Fruit fly (Drosophila melanogaster) whole organism, wandering third instar larva: Measurements from ENCODE around the gene CG12729.

ENCODE experiments used
- Abd-B ChIP-seq: fragments of >200 bp; optimal IDR thresholded peaks from 2 replicates; lab custom pipeline; 2017; ENCODE audit warnings: missing biosample characterization, missing genetic modification characterization
- CG32264 ChIP-seq: fragments of 200-800 bp; sonication (Bioruptor generic); optimal IDR thresholded peaks from 2 replicates; lab custom pipeline; 2016; ENCODE audit warnings: missing biosample characterization, missing genetic modification characterization
- CG9705 ChIP-seq: fragments of 200-800 bp; sonication (Bioruptor generic); optimal IDR thresholded peaks from 2 replicates; lab custom pipeline; 2018; ENCODE audit warnings: missing biosample characterization, mild to moderate bottlenecking, missing genetic modification characterization
- CrebA ChIP-seq: fragments of 200-800 bp; sonication (Bioruptor generic); optimal IDR thresholded peaks from 2 replicates; lab custom pipeline; 2016; ENCODE audit warnings: missing biosample characterization, mild to moderate bottlenecking, missing genetic modification characterization, borderline replicate concordance
- Dfd ChIP-seq: fragments of >200 bp; optimal IDR thresholded peaks from 2 replicates; lab custom pipeline; 2017; ENCODE audit warnings: missing biosample characterization, missing genetic modification characterization
- Dif ChIP-seq: fragments of 200-275, 200-300 bp; sonication (Bioruptor generic); optimal IDR thresholded peaks from 2 replicates; lab custom pipeline; 2018; ENCODE audit warnings: missing biosample characterization, missing genetic modification characterization; ENCODE audit not compliant: partially characterized antibody
- GATAd ChIP-seq: sonication (Bioruptor generic); optimal IDR thresholded peaks from 2 replicates; lab custom pipeline; 2016; ENCODE audit warnings: missing biosample characterization, missing genetic modification characterization
- HLH106 ChIP-seq: fragments of 200-800 bp; optimal IDR thresholded peaks from 3 replicates; lab custom pipeline; 2019; ENCODE audit warnings: missing biosample characterization, mild to moderate bottlenecking, missing genetic modification characterization, moderate library complexity
- Hnf4 ChIP-seq: fragments of 200-800 bp; sonication (Bioruptor generic); optimal IDR thresholded peaks from 2 replicates; lab custom pipeline; 2016; ENCODE audit warnings: missing biosample characterization, mild to moderate bottlenecking, missing genetic modification characterization
- Hr78 ChIP-seq: fragments of >200 bp; optimal IDR thresholded peaks from 2 replicates; lab custom pipeline; 2017; ENCODE audit warnings: missing biosample characterization, missing genetic modification characterization
- Hr83 ChIP-seq: fragments of 200-300 bp; sonication (Bioruptor generic); optimal IDR thresholded peaks from 2 replicates; lab custom pipeline; 2016; ENCODE audit warnings: missing biosample characterization, mild to moderate bottlenecking, missing genetic modification characterization, moderate library complexity; ENCODE audit not compliant: poor library complexity, severe bottlenecking
- Jra ChIP-seq: sonication (Bioruptor generic); optimal IDR thresholded peaks from 2 replicates; lab custom pipeline; 2016; ENCODE audit warnings: missing biosample characterization, missing genetic modification characterization
- Mio ChIP-seq: sonication (Bioruptor generic); optimal IDR thresholded peaks from 2 replicates; lab custom pipeline; 2016; ENCODE audit warnings: missing biosample characterization, missing genetic modification characterization
- Myc ChIP-seq: fragments of >200 bp; optimal IDR thresholded peaks from 2 replicates; lab custom pipeline; 2017
- N ChIP-seq: fragments of >200 bp; optimal IDR thresholded peaks from 2 replicates; lab custom pipeline; 2018; ENCODE audit warnings: missing biosample characterization, missing external identifiers, missing genetic modification characterization
- OdsH ChIP-seq: fragments of 200-800 bp; sonication (Bioruptor generic); optimal IDR thresholded peaks from 2 replicates; lab custom pipeline; 2016; ENCODE audit warnings: missing biosample characterization, mild to moderate bottlenecking, missing genetic modification characterization
- Rel ChIP-seq, 2 experiments: fragments of 200-800 bp; sonication (Bioruptor generic) in 1 of 2; optimal IDR thresholded peaks; 2 replicates in 1 of 2; 3 replicates in 1 of 2; lab custom pipeline; 2016 to 2019; ENCODE audit warnings: mild to moderate bottlenecking in 2 of 2, missing biosample characterization in 2 of 2, missing genetic modification characterization in 2 of 2, moderate library complexity in 1 of 2
- Sp1 ChIP-seq: fragments of 200-800 bp; sonication (Bioruptor generic); optimal IDR thresholded peaks from 3 replicates; lab custom pipeline; 2019; ENCODE audit warnings: missing biosample characterization, mild to moderate bottlenecking, missing genetic modification characterization, moderate library complexity
- Vsx2 ChIP-seq: fragments of 200-300, 225-300 bp; sonication (Bioruptor generic); optimal IDR thresholded peaks from 2 replicates; lab custom pipeline; 2018; ENCODE audit warnings: missing biosample characterization, missing genetic modification characterization; ENCODE audit not compliant: partially characterized antibody
- br ChIP-seq: fragments of 200-800 bp; sonication (Bioruptor generic); optimal IDR thresholded peaks from 2 replicates; lab custom pipeline; 2016; ENCODE audit warnings: missing biosample characterization, missing genetic modification characterization
- brk ChIP-seq: fragments of 200-800 bp; sonication (Bioruptor generic); optimal IDR thresholded peaks from 2 replicates; lab custom pipeline; 2016; ENCODE audit warnings: missing biosample characterization, mild to moderate bottlenecking, missing genetic modification characterization
- dl ChIP-seq, 2 experiments: fragments of 175-275, 200-275 bp in 1 of 2; fragments of 200-275 bp in 1 of 2; sonication (Bioruptor generic); optimal IDR thresholded peaks; lab custom pipeline; 2018; ENCODE audit warnings: mild to moderate bottlenecking in 2 of 2, missing biosample characterization in 2 of 2, missing genetic modification characterization in 2 of 2, moderate library complexity in 2 of 2; ENCODE audit not compliant: partially characterized antibody in 2 of 2, insufficient read depth in 1 of 2
- dmrt93B ChIP-seq: fragments of 200-800 bp; sonication (Bioruptor generic); optimal IDR thresholded peaks from 2 replicates; lab custom pipeline; 2018; ENCODE audit warnings: missing biosample characterization, mild to moderate bottlenecking, missing genetic modification characterization
- dsf ChIP-seq: sonication (Bioruptor generic); optimal IDR thresholded peaks from 2 replicates; lab custom pipeline; 2016; ENCODE audit warnings: missing biosample characterization, missing genetic modification characterization, borderline replicate concordance
- ey ChIP-seq: fragments of 200-800 bp; sonication (Bioruptor generic); optimal IDR thresholded peaks from 2 replicates; lab custom pipeline; 2016; ENCODE audit warnings: missing biosample characterization, missing genetic modification characterization
- foxo ChIP-seq, 2 experiments: fragments of 200-800 bp; sonication (Bioruptor generic); optimal IDR thresholded peaks; 2 replicates in 1 of 2; 3 replicates in 1 of 2; lab custom pipeline; 2016 to 2017; ENCODE audit warnings: missing biosample characterization in 2 of 2, missing genetic modification characterization in 2 of 2
- fru ChIP-seq: fragments of 200-800 bp; sonication (Bioruptor generic); optimal IDR thresholded peaks from 3 replicates; lab custom pipeline; 2016; ENCODE audit warnings: missing biosample characterization, mild to moderate bottlenecking, missing genetic modification characterization
- h ChIP-seq: fragments of 200-800 bp; sonication (Bioruptor generic); optimal IDR thresholded peaks from 3 replicates; lab custom pipeline; 2016; ENCODE audit warnings: missing biosample characterization, mild to moderate bottlenecking, missing genetic modification characterization
- jim ChIP-seq: fragments of 175-275, 200-325 bp; sonication (Bioruptor generic); optimal IDR thresholded peaks from 2 replicates; lab custom pipeline; 2016; ENCODE audit warnings: missing biosample characterization, mild to moderate bottlenecking, missing genetic modification characterization
- lola ChIP-seq: fragments of >200 bp; optimal IDR thresholded peaks from 2 replicates; lab custom pipeline; 2017; ENCODE audit warnings: missing biosample characterization, missing genetic modification characterization
- pan ChIP-seq: fragments of >200 bp; optimal IDR thresholded peaks from 2 replicates; lab custom pipeline; 2017
- psq ChIP-seq: fragments of 200-800 bp; sonication (Bioruptor generic); optimal IDR thresholded peaks from 3 replicates; lab custom pipeline; 2017; ENCODE audit warnings: missing biosample characterization, mild to moderate bottlenecking, missing genetic modification characterization, moderate library complexity
- rgr ChIP-seq: fragments of 200-800 bp; sonication (Bioruptor generic); optimal IDR thresholded peaks from 3 replicates; lab custom pipeline; 2016; ENCODE audit warnings: missing biosample characterization, mild to moderate bottlenecking, missing genetic modification characterization
- sage ChIP-seq: fragments of 200-800 bp; sonication (Bioruptor generic); optimal IDR thresholded peaks from 2 replicates; lab custom pipeline; 2016; ENCODE audit warnings: missing biosample characterization, mild to moderate bottlenecking, missing genetic modification characterization
- sv ChIP-seq: fragments of 200-800 bp; sonication (Bioruptor generic); optimal IDR thresholded peaks from 3 replicates; lab custom pipeline; 2016; ENCODE audit warnings: missing biosample characterization, missing genetic modification characterization
- tai ChIP-seq: sonication (Bioruptor generic); optimal IDR thresholded peaks from 2 replicates; lab custom pipeline; 2016; ENCODE audit warnings: missing biosample characterization, missing genetic modification characterization
- usp ChIP-seq: fragments of >200 bp; optimal IDR thresholded peaks from 2 replicates; lab custom pipeline; 2017; ENCODE audit warnings: missing biosample characterization, missing genetic modification characterization
- woc ChIP-seq: sonication (Bioruptor generic); optimal IDR thresholded peaks from 2 replicates; lab custom pipeline; 2016; ENCODE audit warnings: missing biosample characterization, mild to moderate bottlenecking, missing genetic modification characterization

The CG12729 gene

DNA sequence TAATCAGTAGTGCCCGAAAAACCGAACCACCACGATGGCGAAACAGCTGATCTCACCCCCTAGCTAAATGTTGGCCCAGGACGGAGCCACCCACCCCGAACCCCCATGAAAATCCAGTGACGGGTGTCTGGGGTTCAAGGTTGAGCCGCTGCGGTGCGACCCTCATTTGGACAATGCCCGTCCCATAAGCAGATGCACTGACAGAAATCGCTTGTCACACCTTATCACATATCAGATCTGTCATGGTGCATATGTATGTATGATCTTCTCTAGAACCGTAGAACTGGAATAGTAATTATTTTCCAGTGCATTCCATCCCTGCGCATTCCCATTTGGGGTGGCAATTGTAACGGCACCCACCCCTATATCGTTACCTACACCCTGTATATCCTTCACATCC, 43.9 kb downstream of the CG12729 start:
- TF ChIP-seq Dif (GFP tag; lab: Kevin White, UChicago) (no peak), psq (GFP tag; lab: Kevin White, UChicago) (no peak), brk (GFP tag; lab: Kevin White, UChicago) (no peak), jim (no peak), Rel (GFP tag; optimal IDR thresholded peaks at IDR 0.05; lab: Kevin White, UChicago) (no peak), Rel (tag; optimal IDR thresholded peaks at IDR 0.05; lab: Kevin White, UChicago) (no peak), Hnf4 (peak; percentile 29), foxo (GFP tag; optimal IDR thresholded peaks at IDR 0.05; lab: Kevin White, UChicago) (peak in 1 of 2 experiments; percentile 49), HLH106 (tag; lab: Kevin White, UChicago) (peak; percentile 17), fru (GFP tag; lab: Kevin White, UChicago) (peak; percentile 51), woc (GFP tag; lab: Kevin White, UChicago) (peak; percentile 49), OdsH (GFP tag; lab: Kevin White, UChicago) (peak; percentile 20), usp (GFP tag; lab: Kevin White, UChicago) (no peak), sv (no peak), Hr78 (GFP tag; lab: Kevin White, UChicago) (no peak), Hr83 (GFP tag; lab: Kevin White, UChicago) (no peak), sage (GFP tag; lab: Kevin White, UChicago) (no peak), lola (GFP tag; lab: Kevin White, UChicago) (no peak), CG32264 (no peak), rgr (GFP tag; lab: Kevin White, UChicago) (peak; percentile 46), GATAd (GFP tag; lab: Kevin White, UChicago) (no peak), dl (GFP tag; optimal IDR thresholded peaks at IDR 0.05; lab: Kevin White, UChicago; ENCODE audit: insufficient read depth in 1 of 2, partially characterized antibody in 2 of 2) (no peak), h (GFP tag; lab: Kevin White, UChicago) (peak; percentile 18), dmrt93B (GFP tag; lab: Kevin White, UChicago) (no peak), pan (lab: Kevin White, UChicago) (no peak), CG9705 (GFP tag; lab: Kevin White, UChicago) (no peak), Abd-B (GFP tag; lab: Kevin White, UChicago) (no peak), Dfd (no peak), tai (GFP tag; lab: Kevin White, UChicago) (no peak), dsf (GFP tag; lab: Kevin White, UChicago) (no peak), Vsx2 (GFP tag; lab: Kevin White, UChicago) (no peak), Sp1 (GFP tag; lab: Kevin White, UChicago) (peak; percentile 14), N (GFP tag; lab: Kevin White, UChicago) (no peak), br (GFP tag; lab: Kevin White, UChicago) (no peak), CrebA (GFP tag; lab: Kevin White, UChicago) (no peak), Mio (no peak), Myc (no peak), Jra (GFP tag; lab: Kevin White, UChicago) (no peak), ey (GFP tag; lab: Kevin White, UChicago) (peak; percentile 47)

DNA sequence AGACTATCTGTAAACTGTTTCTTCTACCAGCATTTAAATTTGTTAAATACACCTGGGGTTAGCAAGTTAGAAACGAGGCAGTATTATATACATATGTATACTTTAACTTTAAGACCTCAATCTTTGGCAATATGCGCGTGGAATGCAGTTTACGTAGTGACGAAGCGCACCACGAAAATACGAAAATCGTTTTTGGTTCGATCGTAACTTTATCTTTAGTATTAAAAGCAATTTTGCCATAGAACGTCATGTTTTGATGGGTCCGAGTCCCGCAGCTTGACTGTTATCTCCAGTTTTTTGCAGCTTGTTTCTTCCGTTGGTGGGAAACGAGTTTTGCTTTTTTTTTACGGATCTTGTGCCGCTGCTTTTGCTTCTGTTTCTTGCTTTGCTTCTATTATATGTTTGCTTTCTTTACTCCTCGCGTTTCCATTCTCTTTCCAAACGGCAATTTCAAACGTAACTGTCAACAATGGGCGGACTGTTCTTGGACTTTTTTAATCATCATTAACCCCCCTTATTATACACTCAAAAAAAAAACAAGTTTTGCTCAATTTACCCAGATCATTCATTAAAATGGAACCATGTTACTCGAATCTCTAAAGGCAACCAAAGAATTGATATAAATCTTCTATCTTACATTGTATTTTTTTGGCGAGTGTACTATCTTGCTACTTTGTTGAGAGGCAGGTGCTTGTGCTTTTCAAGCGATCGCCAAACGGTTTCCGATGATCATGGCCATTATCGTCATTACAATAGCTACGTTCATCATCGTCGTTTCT, 46.8 kb downstream of the CG12729 start:
- TF ChIP-seq fru (GFP tag; lab: Kevin White, UChicago) (peak; percentile 57), sage (GFP tag; lab: Kevin White, UChicago) (no peak), CrebA (GFP tag; lab: Kevin White, UChicago) (peak; percentile 8), br (GFP tag; lab: Kevin White, UChicago) (peak; percentile 67), Sp1 (GFP tag; lab: Kevin White, UChicago) (peak; percentile 29), Hr83 (GFP tag; lab: Kevin White, UChicago) (no peak), CG32264 (peak; percentile 10), h (GFP tag; lab: Kevin White, UChicago) (peak; percentile 85), foxo (GFP tag; optimal IDR thresholded peaks at IDR 0.05; lab: Kevin White, UChicago) (peak; percentile 63 to 71), HLH106 (tag; lab: Kevin White, UChicago) (peak; percentile 49), rgr (GFP tag; lab: Kevin White, UChicago) (peak; percentile 79), GATAd (GFP tag; lab: Kevin White, UChicago) (no peak), woc (GFP tag; lab: Kevin White, UChicago) (peak; percentile 59), Dif (GFP tag; lab: Kevin White, UChicago) (no peak), tai (GFP tag; lab: Kevin White, UChicago) (peak; percentile 49), Dfd (no peak), Hnf4 (peak; percentile 58), psq (GFP tag; lab: Kevin White, UChicago) (peak; percentile 84), ey (GFP tag; lab: Kevin White, UChicago) (peak; percentile 71), OdsH (GFP tag; lab: Kevin White, UChicago) (peak; percentile 65), CG9705 (GFP tag; lab: Kevin White, UChicago) (peak; percentile 3), brk (GFP tag; lab: Kevin White, UChicago) (peak; percentile 46)
